Fruit fly (Drosophila melanogaster): Measurements from ENCODE around the gene CG31689.

Gene CG31689

DNA sequence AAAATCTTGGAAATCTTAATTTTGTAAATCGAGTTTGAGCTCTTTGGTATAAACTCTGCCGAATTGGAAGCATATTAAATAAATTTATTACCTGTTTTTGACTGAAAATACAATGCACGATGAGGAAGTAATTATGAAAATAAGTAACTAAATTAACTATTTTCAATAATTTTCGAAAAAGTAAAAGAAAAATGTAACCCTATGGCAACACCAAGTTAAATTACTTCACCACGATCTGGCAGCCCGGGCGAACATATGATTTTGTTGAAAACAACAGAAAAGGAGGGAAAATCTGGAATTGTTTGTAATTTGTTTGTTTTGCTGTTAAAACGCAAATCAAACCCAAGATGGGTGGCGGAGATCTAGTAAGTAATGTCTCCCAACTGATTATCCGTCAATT, 19.4 kb downstream of the CG31689 start, which contains the start of the genes CG9961 and Cwc25 (continued):
- no peak for TF ChIP-seq hth (optimal IDR thresholded peaks at IDR 0.05)
- TF ChIP-seq Adf1 (GFP tag; IDR thresholded peaks at IDR 0.05) = no peak
- TF ChIP-seq row (GFP tag; IDR thresholded peaks at IDR 0.05) = 0 out of 3 replicates have a peak, but pooled peaks have one; percentile 24
- TF ChIP-seq CG4730 (GFP tag; IDR thresholded peaks at IDR 0.05) = no peak
- no peak for TF ChIP-seq CG4282 (GFP tag; optimal IDR thresholded peaks at IDR 0.05)
- no peak for TF ChIP-seq CG12942 (GFP tag; optimal IDR thresholded peaks at IDR 0.05)
- TF ChIP-seq HmgZ (tag; optimal IDR thresholded peaks at IDR 0.05) = no peak
- TF ChIP-seq E2f2 (GFP tag; IDR thresholded peaks at IDR 0.05) = peak; percentile 64
- TF ChIP-seq YL-1 (GFP tag; optimal IDR thresholded peaks at IDR 0.05) = peak; percentile 16
- TF ChIP-seq CG32772 (GFP tag; IDR thresholded peaks at IDR 0.05) = no peak
- TF ChIP-seq CG10959 (GFP tag; IDR thresholded peaks at IDR 0.05) = no peak
- TF ChIP-seq PHDP (tag; optimal IDR thresholded peaks at IDR 0.05) = no peak
- no peak for TF ChIP-seq btn (GFP tag; optimal IDR thresholded peaks at IDR 0.05)
- peak; percentile 1 for TF ChIP-seq Fer1 (GFP tag; optimal IDR thresholded peaks at IDR 0.05)
- peak; percentile 26; the same call in 1 of the 3 replicates for TF ChIP-seq CG34224 (GFP tag; IDR thresholded peaks at IDR 0.05; ENCODE audit: partially characterized antibody)
- no peak for TF ChIP-seq CG6683 (GFP tag; optimal IDR thresholded peaks at IDR 0.05)
- no peak for TF ChIP-seq gcm (GFP tag; optimal IDR thresholded peaks at IDR 0.05)
- peak; percentile 53 for TF ChIP-seq CG14710 (tag; optimal IDR thresholded peaks at IDR 0.05)
- TF ChIP-seq HLHmδ (GFP tag; optimal IDR thresholded peaks at IDR 0.05) = no peak
- no peak for TF ChIP-seq hb (GFP tag; IDR thresholded peaks at IDR 0.05; ENCODE audit: partially characterized antibody)
- TF ChIP-seq trem (tag; optimal IDR thresholded peaks at IDR 0.05) = peak; percentile 43
- TF ChIP-seq CG15269 (tag; optimal IDR thresholded peaks at IDR 0.05) = no peak
- TF ChIP-seq sug (tag; optimal IDR thresholded peaks at IDR 0.05) = peak; percentile 3
- TF ChIP-seq nom (GFP tag; optimal IDR thresholded peaks at IDR 0.05) = no peak
- TF ChIP-seq pb (GFP tag; optimal IDR thresholded peaks at IDR 0.05) = no peak
- TF ChIP-seq Dp (GFP tag; optimal IDR thresholded peaks at IDR 0.05) = peak; percentile 42
- TF ChIP-seq CG33557 (GFP tag; optimal IDR thresholded peaks at IDR 0.05) = no peak

DNA sequence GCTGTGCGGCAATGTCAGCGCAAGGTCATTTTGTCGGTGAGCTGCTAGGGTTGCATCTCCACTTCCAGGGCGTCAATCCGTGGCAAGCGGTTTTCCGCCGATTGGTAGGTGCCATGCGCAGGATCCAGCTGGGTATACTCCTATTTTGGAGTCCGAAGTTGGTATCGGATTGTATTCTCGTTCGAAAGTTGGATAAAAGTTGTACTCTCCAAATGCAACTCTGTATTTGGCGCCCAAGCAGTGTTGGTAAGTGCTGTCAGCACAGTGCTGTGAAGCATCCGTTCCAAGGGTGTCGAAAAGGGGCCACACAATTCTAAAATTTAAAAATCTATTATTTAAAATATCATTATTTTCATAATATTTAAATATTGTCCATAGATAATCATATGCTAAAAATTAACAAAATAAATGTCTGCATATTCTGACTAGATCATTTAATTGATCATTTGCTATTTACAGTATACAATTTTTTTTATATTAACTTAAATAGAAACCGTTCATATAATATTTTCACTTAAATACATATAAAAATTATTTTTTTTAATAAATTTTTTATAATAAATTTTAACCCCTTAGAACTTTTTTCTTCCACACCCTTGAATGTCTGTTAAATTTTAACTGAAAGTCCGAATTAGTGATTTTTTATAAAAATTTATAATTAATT, 23.1 kb downstream of the CG31689 start:
- TF ChIP-seq CHES-1-like (GFP tag; optimal IDR thresholded peaks at IDR 0.05) (peak; percentile 83), CG34224 (GFP tag; IDR thresholded peaks at IDR 0.05; ENCODE audit: partially characterized antibody) (no peak; the same call in 2 of the 3 replicates), Side (GFP tag; optimal IDR thresholded peaks at IDR 0.05) (peak; percentile 84), Dip2 (GFP tag; IDR thresholded peaks at IDR 0.05) (no peak), bcd (GFP tag; optimal IDR thresholded peaks at IDR 0.05) (peak; percentile 88), Gug (GFP tag; IDR thresholded peaks at IDR 0.05) (peak; percentile 92), nau (GFP tag; optimal IDR thresholded peaks at IDR 0.05) (no peak), Ravus (GFP tag; IDR thresholded peaks at IDR 0.05) (peak; percentile 50), rib (GFP tag; IDR thresholded peaks at IDR 0.05) (peak; percentile 82), CG3995 (GFP tag; optimal IDR thresholded peaks at IDR 0.05) (peak; percentile 69), bbx (GFP tag; IDR thresholded peaks at IDR 0.05; ENCODE audit: partially characterized antibody) (peak; percentile 45), oc (tag; optimal IDR thresholded peaks at IDR 0.05) (no peak), Gsc (GFP tag; IDR thresholded peaks at IDR 0.05) (no peak; the same call in 1 of the 2 replicates), CG30020 (tag; optimal IDR thresholded peaks at IDR 0.05) (peak; percentile 78), ems (GFP tag; optimal IDR thresholded peaks at IDR 0.05) (peak; percentile 81), Hmx (GFP tag; optimal IDR thresholded peaks at IDR 0.05) (no peak), Stat92E (GFP tag; optimal IDR thresholded peaks at IDR 0.05) (no peak), sob (GFP tag; IDR thresholded peaks at IDR 0.05) (peak; percentile 93), CG2202 (tag; optimal IDR thresholded peaks at IDR 0.05) (peak; percentile 47), vvl (GFP tag; IDR thresholded peaks at IDR 0.05) (peak; percentile 91), CG6175 (GFP tag; IDR thresholded peaks at IDR 0.05) (peak; percentile 81), nmo (GFP tag; optimal IDR thresholded peaks at IDR 0.05) (peak; percentile 91), CG43689 (GFP tag; IDR thresholded peaks at IDR 0.05) (peak; percentile 49; the same call in 1 of the 2 replicates), Rfx (GFP tag; IDR thresholded peaks at IDR 0.05) (peak; percentile 95), Abd-B (GFP tag; optimal IDR thresholded peaks at IDR 0.05) (peak; percentile 79)

All from whole organism, embryonic.